Worm (Caenorhabditis elegans) whole organism, L2 larva: ENCODE results near the gene C12D8.21.

Source experiments
- ZK546.5 ChIP-seq: sonication (generic microtip); optimal IDR thresholded peaks from 2 replicates; lab custom pipeline; 2017; ENCODE audit warnings: missing biosample characterization, missing genetic modification characterization
- ama-1 ChIP-seq: fragments of 150-350 bp; optimal IDR thresholded peaks from 2 replicates; lab custom pipeline; 2018; ENCODE audit warnings: inconsistent platforms
- elt-3 ChIP-seq: sonication (generic microtip); optimal IDR thresholded peaks from 2 replicates; lab custom pipeline; 2017; ENCODE audit warnings: missing biosample characterization, missing genetic modification characterization
- lin-39 ChIP-seq: fragments of 150-350 bp; optimal IDR thresholded peaks from 2 replicates; lab custom pipeline; 2014; ENCODE audit warnings: missing biosample characterization, missing genetic modification reagents, missing genetic modification characterization
- nhr-10 ChIP-seq: sonication (generic microtip); optimal IDR thresholded peaks from 2 replicates; lab custom pipeline; 2017; ENCODE audit warnings: missing biosample characterization, missing genetic modification characterization
- skn-1 ChIP-seq: sonication (generic microtip); optimal IDR thresholded peaks from 2 replicates; lab custom pipeline; 2017; ENCODE audit warnings: missing biosample characterization, missing genetic modification characterization
- snpc-4 ChIP-seq: fragments of 150-350 bp; optimal IDR thresholded peaks from 2 replicates; lab custom pipeline; 2014; ENCODE audit warnings: missing biosample characterization, missing genetic modification characterization
- unc-55 ChIP-seq: fragments of 150-350 bp; sonication (generic microtip); optimal IDR thresholded peaks from 3 replicates; lab custom pipeline; 2014; ENCODE audit warnings: missing biosample characterization, missing genetic modification reagents, missing genetic modification characterization
- unc-62 ChIP-seq: fragments of 150-350 bp; optimal IDR thresholded peaks from 2 replicates; lab custom pipeline; 2014; ENCODE audit warnings: missing biosample characterization, missing genetic modification reagents, missing genetic modification characterization
- zag-1 ChIP-seq: fragments of 150-350 bp; optimal IDR thresholded peaks from 2 replicates; lab custom pipeline; 2014; ENCODE audit warnings: missing biosample characterization, missing genetic modification characterization

ce11 chrV:10252682-10253081 is 11.7 kb upstream of the C12D8.21 start:
- TF ChIP-seq lin-39 (tag; lab: Kevin White, UChicago) (no peak), elt-3 (tag; lab: Kevin White, UChicago) (no peak), unc-55 (no peak), unc-62 (GFP tag; lab: Kevin White, UChicago) (no peak), zag-1 (tag; lab: Kevin White, UChicago) (no peak), snpc-4 (no peak), ZK546.5 (tag; lab: Kevin White, UChicago) (no peak), ama-1 (lab: Kevin White, UChicago) (no peak), skn-1 (tag; lab: Kevin White, UChicago) (no peak), nhr-10 (tag; lab: Kevin White, UChicago) (no peak)
